Worm (Caenorhabditis elegans): ENCODE data around the gene Y38H6C.4.

- TF ChIP-seq him-1 (tag; optimal IDR thresholded peaks at IDR 0.05) (no peak), dao-5 (tag; optimal IDR thresholded peaks at IDR 0.05) (no peak)
These were observed 5.9 kb downstream of the Y38H6C.4 start, which contains the start of gene dct-16 for ce11 chrV:20498980-20499379.
